Fruit fly (Drosophila melanogaster) whole organism, embryonic: ENCODE data around the gene Shc.
A peak's percentile ranks its signal among the peaks of the same experiment; 100 is the strongest.

ENCODE experiments used
- CG10654 ChIP-seq: fragments of 200-800 bp; sonication (Bioruptor generic); optimal IDR thresholded peaks from 2 replicates; lab custom pipeline; 2016; ENCODE audit warnings: missing biosample characterization, missing genetic modification characterization
- CG10979 ChIP-seq: fragments of 200-800 bp; sonication (Bioruptor generic); optimal IDR thresholded peaks from 2 replicates; lab custom pipeline; 2018; ENCODE audit warnings: missing biosample characterization, mild to moderate bottlenecking, missing genetic modification characterization, moderate library complexity
- CG12155 ChIP-seq: fragments of 200-800 bp; sonication (Bioruptor generic); optimal IDR thresholded peaks from 3 replicates; lab custom pipeline; 2016; ENCODE audit warnings: missing biosample characterization, missing genetic modification characterization
- CG12219 ChIP-seq: fragments of 200-800 bp; sonication (Bioruptor generic); optimal IDR thresholded peaks from 3 replicates; lab custom pipeline; 2018; ENCODE audit warnings: missing biosample characterization, mild to moderate bottlenecking, missing genetic modification characterization
- CG12659 ChIP-seq: fragments of 200-800 bp; sonication (Bioruptor generic); optimal IDR thresholded peaks from 3 replicates; lab custom pipeline; 2017; ENCODE audit warnings: mild to moderate bottlenecking, missing biosample characterization, missing genetic modification reagents, missing genetic modification characterization
- CG13775 ChIP-seq: fragments of 200-800 bp; sonication (Bioruptor generic); optimal IDR thresholded peaks from 3 replicates; lab custom pipeline; 2017; ENCODE audit warnings: missing biosample characterization, mild to moderate bottlenecking, missing genetic modification characterization
- CG14441 ChIP-seq: fragments of 200-800 bp; sonication (Bioruptor generic); IDR thresholded peaks from 2 replicates; pipeline ENCODE4 v1.3.6; 2022; ENCODE audit warnings: missing biosample characterization, missing genetic modification characterization
- CG14965 ChIP-seq: fragments of 200-800 bp; sonication (Bioruptor generic); optimal IDR thresholded peaks from 2 replicates; lab custom pipeline; 2016; ENCODE audit warnings: missing biosample characterization, missing genetic modification characterization, borderline replicate concordance
- CG15514 ChIP-seq: fragments of 200-800 bp; sonication (Bioruptor generic); optimal IDR thresholded peaks from 3 replicates; lab custom pipeline; 2017; ENCODE audit warnings: missing biosample characterization, missing genetic modification characterization, mild to moderate bottlenecking, moderate library complexity, missing genetic modification reagents
- CG15601 ChIP-seq: fragments of 200-800 bp; sonication (Bioruptor generic); optimal IDR thresholded peaks from 3 replicates; lab custom pipeline; 2019; ENCODE audit warnings: missing biosample characterization, mild to moderate bottlenecking, missing genetic modification characterization, moderate library complexity
- CG16813 ChIP-seq: fragments of 200-800 bp; sonication (Bioruptor generic); IDR thresholded peaks from 3 replicates; pipeline ENCODE4 v1.3.6; 2022; ENCODE audit warnings: missing biosample characterization, missing genetic modification characterization; ENCODE audit not compliant: partially characterized antibody
- CG16863 ChIP-seq: fragments of 200-800 bp; sonication (Bioruptor generic); optimal IDR thresholded peaks from 3 replicates; lab custom pipeline; 2016; ENCODE audit warnings: missing biosample characterization, missing genetic modification characterization
- CG18764 ChIP-seq: fragments of 200-800 bp; sonication (Bioruptor generic); optimal IDR thresholded peaks from 3 replicates; lab custom pipeline; 2016; ENCODE audit warnings: missing biosample characterization, missing genetic modification characterization
- CG2120 ChIP-seq: fragments of 200-800 bp; sonication (Bioruptor generic); optimal IDR thresholded peaks from 3 replicates; lab custom pipeline; 2016; ENCODE audit warnings: missing biosample characterization, missing genetic modification characterization
- CG3065 ChIP-seq: fragments of 200-800 bp; sonication (Bioruptor generic); optimal IDR thresholded peaks from 2 replicates; lab custom pipeline; 2016; ENCODE audit warnings: missing biosample characterization, missing genetic modification characterization
- CG32767 ChIP-seq: fragments of 200-800 bp; sonication (Bioruptor generic); IDR thresholded peaks from 2 replicates; pipeline ENCODE4 v1.3.6; 2022; ENCODE audit warnings: missing biosample characterization, missing genetic modification characterization
- CG33213 ChIP-seq: fragments of 200-800 bp; sonication (Bioruptor generic); optimal IDR thresholded peaks from 3 replicates; lab custom pipeline; 2016; ENCODE audit warnings: missing biosample characterization, missing genetic modification characterization
- CG33557 ChIP-seq: fragments of 200-800 bp; sonication (Bioruptor generic); optimal IDR thresholded peaks from 2 replicates; lab custom pipeline; 2019; ENCODE audit warnings: missing biosample characterization, mild to moderate bottlenecking, missing genetic modification characterization, moderate library complexity
- CG4820 ChIP-seq: fragments of 200-800 bp; sonication (Bioruptor generic); optimal IDR thresholded peaks from 3 replicates; lab custom pipeline; 2016; ENCODE audit warnings: missing biosample characterization, missing genetic modification characterization
- CG5245 ChIP-seq: fragments of 200-800 bp; sonication (Bioruptor generic); optimal IDR thresholded peaks from 3 replicates; lab custom pipeline; 2016; ENCODE audit warnings: missing biosample characterization, missing genetic modification characterization
- CG6683 ChIP-seq: fragments of 200-800 bp; sonication (Bioruptor generic); optimal IDR thresholded peaks from 2 replicates; lab custom pipeline; 2017; ENCODE audit warnings: missing biosample characterization, mild to moderate bottlenecking, missing genetic modification characterization, missing genetic modification reagents
- CG6765 ChIP-seq: fragments of 200-800 bp; sonication (Bioruptor generic); optimal IDR thresholded peaks from 3 replicates; lab custom pipeline; 2017; ENCODE audit warnings: missing biosample characterization, mild to moderate bottlenecking, missing genetic modification characterization
- CG8388 ChIP-seq: fragments of 200-800 bp; sonication (Bioruptor generic); optimal IDR thresholded peaks from 2 replicates; lab custom pipeline; 2019; ENCODE audit warnings: missing biosample characterization, mild to moderate bottlenecking, missing genetic modification characterization, moderate library complexity
- CG8478 ChIP-seq: fragments of >200 bp; optimal IDR thresholded peaks from 2 replicates; lab custom pipeline; 2018
- D ChIP-seq, 2 experiments: fragments of 200-800 bp in 1 of 2; fragments of >200 bp in 1 of 2; sonication (Bioruptor generic) in 1 of 2; optimal IDR thresholded peaks; 2 replicates in 1 of 2; 3 replicates in 1 of 2; lab custom pipeline; 2017; ENCODE audit warnings: mild to moderate bottlenecking in 1 of 2, missing biosample characterization in 1 of 2, missing genetic modification characterization in 1 of 2, missing genetic modification reagents in 1 of 2
- Dfd ChIP-seq, 2 experiments: fragments of >200 bp; optimal IDR thresholded peaks; 2 replicates each; lab custom pipeline; 2017; ENCODE audit warnings: missing biosample characterization in 2 of 2, missing genetic modification characterization in 2 of 2
- Ets65A ChIP-seq: fragments of 200-800 bp; sonication (Bioruptor generic); peaks from one replicate; lab custom pipeline; 2016; ENCODE audit warnings: missing biosample characterization, missing genetic modification characterization
- Ets97D ChIP-seq: fragments of 200-800 bp; sonication (Bioruptor generic); optimal IDR thresholded peaks from 3 replicates; lab custom pipeline; 2016; ENCODE audit warnings: missing biosample characterization, missing genetic modification characterization
- HLH3B ChIP-seq: fragments of 200-800 bp; sonication (Bioruptor generic); IDR thresholded peaks from 2 replicates; pipeline ENCODE4 v1.3.6; 2022; ENCODE audit warnings: missing biosample characterization, missing genetic modification characterization
- Hmr ChIP-seq: fragments of 200-800 bp; sonication (Bioruptor generic); optimal IDR thresholded peaks from 3 replicates; lab custom pipeline; 2017; ENCODE audit warnings: mild to moderate bottlenecking, missing biosample characterization, missing genetic modification reagents, missing genetic modification characterization
- Med ChIP-seq: fragments of 200-800 bp; sonication (Bioruptor generic); peaks from one replicate; lab custom pipeline; 2016; ENCODE audit warnings: missing biosample characterization, missing genetic modification characterization, mild to moderate bottlenecking, inconsistent platforms, moderate library complexity
- Side ChIP-seq: fragments of 200-800 bp; sonication (Bioruptor generic); optimal IDR thresholded peaks from 2 replicates; lab custom pipeline; 2016; ENCODE audit warnings: missing biosample characterization, missing genetic modification characterization
- bigmax ChIP-seq: fragments of 200-800 bp; sonication (Bioruptor generic); optimal IDR thresholded peaks from 2 replicates; lab custom pipeline; 2018; ENCODE audit warnings: missing biosample characterization, mild to moderate bottlenecking, missing genetic modification characterization
- bsh ChIP-seq, 2 experiments: fragments of 200-800 bp; sonication (Bioruptor generic); optimal IDR thresholded peaks; 2 replicates each; lab custom pipeline; 2017 to 2018; ENCODE audit warnings: mild to moderate bottlenecking in 2 of 2, missing biosample characterization in 2 of 2, missing genetic modification characterization in 2 of 2, moderate library complexity in 1 of 2
- crol ChIP-seq: fragments of 200-800 bp; sonication (Bioruptor generic); IDR thresholded peaks from 2 replicates; pipeline ENCODE4 v1.3.6; 2022; ENCODE audit warnings: missing biosample characterization, missing genetic modification characterization
- fd96Cb ChIP-seq: fragments of 200-800 bp; sonication (Bioruptor generic); optimal IDR thresholded peaks from 2 replicates; lab custom pipeline; 2018; ENCODE audit warnings: missing biosample characterization, mild to moderate bottlenecking, missing genetic modification characterization, moderate library complexity
- grau ChIP-seq: fragments of 200-800 bp; optimal IDR thresholded peaks from 3 replicates; lab custom pipeline; 2019; ENCODE audit warnings: missing biosample characterization, mild to moderate bottlenecking, missing genetic modification characterization, moderate library complexity
- lmd ChIP-seq: fragments of 200-800 bp; sonication (Bioruptor generic); IDR thresholded peaks from 2 replicates; pipeline ENCODE4 v1.3.6; 2022; ENCODE audit warnings: missing biosample characterization, missing genetic modification characterization
- maf-S ChIP-seq: fragments of 200-800 bp; sonication (Bioruptor generic); optimal IDR thresholded peaks from 2 replicates; lab custom pipeline; 2016; ENCODE audit warnings: missing biosample characterization, missing genetic modification characterization
- nerfin-1 ChIP-seq: fragments of 200-800 bp; sonication (Bioruptor generic); optimal IDR thresholded peaks from 3 replicates; lab custom pipeline; 2019; ENCODE audit warnings: missing biosample characterization, mild to moderate bottlenecking, missing genetic modification characterization, moderate library complexity
- nerfin-2 ChIP-seq: fragments of 200-800 bp; sonication (Bioruptor generic); IDR thresholded peaks from 2 replicates; pipeline ENCODE4 v1.3.6; 2022; ENCODE audit warnings: missing biosample characterization, missing genetic modification characterization; ENCODE audit not compliant: partially characterized antibody
- otp ChIP-seq: fragments of 200-800 bp; sonication (Bioruptor generic); IDR thresholded peaks from 3 replicates; pipeline ENCODE4, ENCODE4 v1.3.6; 2022; ENCODE audit warnings: missing biosample characterization, missing genetic modification characterization
- peb ChIP-seq: fragments of 200-800 bp; sonication (Bioruptor generic); IDR thresholded peaks from 2 replicates; pipeline ENCODE4 v1.3.6; 2022; ENCODE audit warnings: missing biosample characterization, missing genetic modification characterization
- ranshi ChIP-seq: fragments of 200-800 bp; sonication (Bioruptor generic); IDR thresholded peaks from 2 replicates; pipeline ENCODE4 v1.3.6; 2022; ENCODE audit warnings: missing biosample characterization, missing genetic modification characterization
- row ChIP-seq: fragments of 200-800 bp; sonication (Bioruptor generic); IDR thresholded peaks from 3 replicates; pipeline ENCODE4 v1.3.6; 2022; ENCODE audit warnings: missing biosample characterization, missing genetic modification characterization
- trh ChIP-seq: fragments of 200-800 bp; sonication (Bioruptor generic); optimal IDR thresholded peaks from 2 replicates; lab custom pipeline; 2016; ENCODE audit warnings: missing biosample characterization, missing genetic modification characterization
- twi ChIP-seq: fragments of 200-800 bp; optimal IDR thresholded peaks from 2 replicates; lab custom pipeline; 2019; ENCODE audit warnings: missing biosample characterization, mild to moderate bottlenecking, missing genetic modification characterization, moderate library complexity
- vvl ChIP-seq: fragments of 200-800 bp; sonication (Bioruptor generic); IDR thresholded peaks from 2 replicates; pipeline ENCODE4 v1.3.6; 2022; ENCODE audit warnings: missing biosample characterization, missing genetic modification characterization
- wek ChIP-seq: fragments of 200-800 bp; sonication (Bioruptor generic); optimal IDR thresholded peaks from 3 replicates; lab custom pipeline; 2018; ENCODE audit warnings: missing biosample characterization, mild to moderate bottlenecking, missing genetic modification characterization, moderate library complexity

Shc gene

DNA sequence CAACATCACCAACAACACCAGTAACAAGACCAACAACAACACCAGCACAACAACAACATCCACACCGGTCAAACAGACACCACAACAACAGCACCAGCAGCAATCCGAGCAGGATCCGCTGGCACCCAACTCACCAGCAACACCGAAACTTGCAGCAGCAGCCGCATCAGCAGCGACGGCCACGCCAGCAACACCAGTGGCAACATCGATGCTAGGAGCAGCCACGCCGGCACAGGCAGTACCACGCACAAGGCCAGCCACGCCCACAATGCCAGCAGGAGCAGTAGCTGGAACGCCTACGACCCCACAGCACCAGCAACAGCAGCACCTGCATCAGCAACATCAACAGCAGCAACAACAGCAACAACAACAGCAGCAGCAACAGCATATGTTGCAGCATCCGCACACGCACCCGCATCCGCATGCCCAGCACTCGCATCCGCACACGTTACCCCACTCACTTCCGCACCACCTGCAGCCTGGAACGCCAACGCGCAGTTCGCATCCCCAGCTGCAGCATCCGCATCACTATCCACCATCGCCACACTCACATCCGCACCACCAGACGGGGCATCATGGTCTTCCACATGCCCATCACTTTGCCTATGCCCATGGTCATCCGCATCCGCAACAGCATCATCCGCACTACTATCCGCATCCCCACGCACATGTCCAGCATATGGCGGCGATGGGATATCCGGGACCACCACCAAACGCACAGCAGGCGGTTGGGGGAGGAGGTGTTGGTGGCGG is 44.5 kb downstream of the Shc start (continued):
- TF ChIP-seq CG12219 (GFP tag; lab: Kevin White, UChicago) (no peak), CG10654 (no peak), row (GFP tag; lab: Robert Waterston, UW) (no peak), CG3065 (no peak), trh (no peak), nerfin-2 (GFP tag; lab: Robert Waterston, UW) (no peak), otp (GFP tag; lab: Robert Waterston, UW) (no peak), Ets65A (GFP tag; lab: Kevin White, UChicago) (peak; percentile 93), bsh (GFP tag; optimal IDR thresholded peaks at IDR 0.05; lab: Kevin White, UChicago) (no peak), CG12659 (no peak), ranshi (no peak), grau (tag; lab: Kevin White, UChicago) (no peak), D (optimal IDR thresholded peaks at IDR 0.05; lab: Kevin White, UChicago) (no peak), D (GFP tag; optimal IDR thresholded peaks at IDR 0.05; lab: Kevin White, UChicago) (no peak), CG8478 (lab: Kevin White, UChicago) (peak; percentile 66), fd96Cb (no peak), Dfd (GFP tag; optimal IDR thresholded peaks at IDR 0.05; lab: Kevin White, UChicago) (peak in 1 of 2 experiments; percentile 90), CG10979 (no peak), Side (GFP tag; lab: Kevin White, UChicago) (no peak), CG13775 (GFP tag; lab: Kevin White, UChicago) (peak; percentile 83), HLH3B (GFP tag; lab: Robert Waterston, UW) (no peak), Med (GFP tag; lab: Kevin White, UChicago) (peak; percentile 53)

- TF ChIP-seq CG2120 (GFP tag; lab: Kevin White, UChicago) (peak; percentile 58), CG5245 (GFP tag; lab: Kevin White, UChicago) (peak; percentile 41), CG16863 (GFP tag; lab: Kevin White, UChicago) (peak; percentile 43), nerfin-2 (GFP tag; lab: Robert Waterston, UW) (no peak), lmd (GFP tag; lab: Robert Waterston, UW) (no peak; the same call in 1 of the 2 replicates), crol (GFP tag; lab: Robert Waterston, UW) (no peak), CG15514 (GFP tag; lab: Kevin White, UChicago) (peak; percentile 85), CG33557 (peak; percentile 7), maf-S (GFP tag; lab: Kevin White, UChicago) (peak; percentile 68), CG14441 (GFP tag; lab: Robert Waterston, UW) (0 out of 2 replicates have a peak, but pooled peaks have one; percentile 12), CG6683 (GFP tag; lab: Kevin White, UChicago) (no peak), nerfin-1 (tag; lab: Kevin White, UChicago) (peak; percentile 27), CG33213 (GFP tag; lab: Kevin White, UChicago) (no peak), CG4820 (GFP tag; lab: Kevin White, UChicago) (peak; percentile 19), vvl (peak; percentile 55), CG12155 (peak; percentile 45), CG14965 (no peak), CG18764 (GFP tag; lab: Kevin White, UChicago) (peak; percentile 23), CG32767 (GFP tag; lab: Robert Waterston, UW) (no peak), CG16813 (GFP tag; lab: Robert Waterston, UW) (no peak; the same call in 2 of the 3 replicates), Hmr (GFP tag; lab: Kevin White, UChicago) (peak; percentile 55), bigmax (GFP tag; lab: Kevin White, UChicago) (peak; percentile 53), CG15601 (tag; lab: Kevin White, UChicago) (peak; percentile 22), CG6765 (GFP tag; lab: Kevin White, UChicago) (peak; percentile 45), HLH3B (GFP tag; lab: Robert Waterston, UW) (no peak), CG8388 (no peak), twi (peak; percentile 25), Ets97D (GFP tag; lab: Kevin White, UChicago) (peak; percentile 96), wek (GFP tag; lab: Kevin White, UChicago) (peak; percentile 49), peb (GFP tag; lab: Robert Waterston, UW) (no peak)
These were observed 50.0 kb downstream of the Shc start, which contains the start of the genes Uch-L5 and Jarid2 for dm6 chr3L:9476829-9477228. Gene Uch-L5 (minus strand): TSS chr3L:9476965. Gene Jarid2 (plus strand): TSS chr3L:9477038.
